Worm (Caenorhabditis elegans) whole organism, L4 larva: ENCODE results near the gene col-33.

Source experiments
- D1046.2 ChIP-seq: fragments of 200-800 bp; sonication (Bioruptor generic); IDR thresholded peaks from 2 replicates; pipeline ENCODE4 v1.3.6; 2022; ENCODE audit warnings: missing genetic modification characterization, missing compliant biosample characterization
- Y105C5A.15 ChIP-seq: fragments of 200-800 bp; sonication (Bioruptor generic); IDR thresholded peaks from 2 replicates; pipeline ENCODE4 v1.3.6; 2022; ENCODE audit warnings: missing genetic modification characterization, missing compliant biosample characterization
- ama-1 ChIP-seq: fragments of 150-350 bp; optimal IDR thresholded peaks from 2 replicates; lab custom pipeline; 2014; ENCODE audit warnings: inconsistent platforms, mixed read lengths
- ces-1 ChIP-seq: fragments of 150-350 bp; sonication (generic microtip); optimal IDR thresholded peaks from 4 replicates; lab custom pipeline; 2014; ENCODE audit warnings: missing biosample characterization, missing genetic modification reagents, missing genetic modification characterization
- fkh-10 ChIP-seq: fragments of 150-350 bp; optimal IDR thresholded peaks from 2 replicates; lab custom pipeline; 2014; ENCODE audit warnings: missing biosample characterization, missing genetic modification reagents, missing genetic modification characterization
- fos-1 ChIP-seq: fragments of 150-350 bp; optimal IDR thresholded peaks from 2 replicates; lab custom pipeline; 2014; ENCODE audit warnings: missing biosample characterization, missing genetic modification characterization
- jun-1 ChIP-seq: fragments of 150-350 bp; optimal IDR thresholded peaks from 2 replicates; lab custom pipeline; 2014; ENCODE audit warnings: missing biosample characterization, missing genetic modification reagents, missing genetic modification characterization
- lin-1 ChIP-seq: fragments of 200-800 bp; sonication (Bioruptor generic); IDR thresholded peaks from 2 replicates; pipeline ENCODE4 v1.3.6; 2022; ENCODE audit warnings: missing genetic modification reagents, missing genetic modification characterization, missing compliant biosample characterization
- lsy-2 ChIP-seq, 2 experiments: fragments of 150-350 bp in 1 of 2; sonication (generic microtip) in 1 of 2; optimal IDR thresholded peaks; 2 replicates each; lab custom pipeline; 2014 to 2017; ENCODE audit warnings: missing biosample characterization in 2 of 2, missing genetic modification characterization in 2 of 2
- nhr-77 ChIP-seq: fragments of 150-350 bp; optimal IDR thresholded peaks from 2 replicates; lab custom pipeline; 2014; ENCODE audit warnings: missing biosample characterization, missing genetic modification characterization
- pqm-1 ChIP-seq: sonication (generic microtip); optimal IDR thresholded peaks from 2 replicates; lab custom pipeline; 2017; ENCODE audit warnings: missing biosample characterization, missing genetic modification characterization
- skn-1 ChIP-seq: fragments of 150-350 bp; optimal IDR thresholded peaks from 2 replicates; lab custom pipeline; 2014; ENCODE audit warnings: missing biosample characterization, missing genetic modification characterization
- unc-62 ChIP-seq, 3 experiments: fragments of 150-350 bp in 1 of 3; sonication (generic microtip); optimal IDR thresholded peaks in 2 of 3; peaks in 1 of 3; 1 replicate in 1 of 3; 2 replicates in 2 of 3; lab custom pipeline; 2014 to 2017; ENCODE audit warnings: missing biosample characterization in 3 of 3, missing genetic modification characterization in 3 of 3, missing genetic modification reagents in 3 of 3, missing genotype in 1 of 3
- zag-1 ChIP-seq: fragments of 150-350 bp; optimal IDR thresholded peaks from 2 replicates; lab custom pipeline; 2014; ENCODE audit warnings: missing biosample characterization, missing genetic modification characterization

DNA sequence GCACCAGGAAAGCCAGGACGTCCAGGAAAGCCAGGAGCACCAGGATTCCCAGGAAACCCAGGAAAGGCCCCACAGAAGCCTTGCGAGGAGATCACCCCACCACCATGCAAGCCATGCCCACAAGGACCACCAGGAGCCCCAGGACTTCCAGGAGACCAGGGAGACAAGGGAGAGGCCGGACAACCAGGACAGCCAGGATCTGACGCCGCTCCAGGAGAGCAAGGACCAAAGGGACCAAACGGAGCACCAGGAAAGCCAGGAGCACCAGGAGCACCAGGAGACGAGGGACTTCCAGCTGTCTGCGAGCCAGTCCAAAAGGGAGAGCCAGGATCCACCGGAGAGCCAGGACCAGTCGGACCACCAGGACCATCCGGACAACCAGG lies 27.1 kb upstream of the col-33 start:
- TF ChIP-seq lsy-2 (tag; optimal IDR thresholded peaks at IDR 0.05; lab: Kevin White, UChicago): no peak
- TF ChIP-seq fkh-10 (GFP tag; lab: Kevin White, UChicago): no peak
- TF ChIP-seq ces-1 (GFP tag; lab: Kevin White, UChicago): no peak
- TF ChIP-seq nhr-77 (tag; lab: Kevin White, UChicago): no peak
- TF ChIP-seq ama-1 (lab: Kevin White, UChicago): no peak
- no peak for TF ChIP-seq unc-62 (GFP tag; optimal IDR thresholded peaks at IDR 0.05 in 1 of 2; lab: Kevin White, UChicago)
- no peak for TF ChIP-seq unc-62 (tag; optimal IDR thresholded peaks at IDR 0.05; lab: Kevin White, UChicago)
- TF ChIP-seq Y105C5A.15 (GFP tag; lab: Robert Waterston, UW): no peak
- no peak for TF ChIP-seq jun-1 (tag; lab: Kevin White, UChicago)
- no peak for TF ChIP-seq zag-1 (tag; lab: Kevin White, UChicago)
- no peak for TF ChIP-seq D1046.2 (GFP tag; lab: Robert Waterston, UW)
- TF ChIP-seq pqm-1: no peak
- TF ChIP-seq fos-1: no peak
- no peak for TF ChIP-seq lin-1 (GFP tag; lab: Robert Waterston, UW)
- TF ChIP-seq skn-1 (tag; lab: Kevin White, UChicago): no peak
